Worm (Caenorhabditis elegans): ENCODE results near the gene epic-3.
A peak's percentile ranks its signal among the peaks of the same experiment; 100 is the strongest.

The epic-3 gene

ce11 chrIV:1709002-1709401, 15.2 kb downstream of the epic-3 start:
- no peak for TF ChIP-seq ceh-2 (tag; optimal IDR thresholded peaks at IDR 0.05)
- no peak for TF ChIP-seq ets-4 (tag; optimal IDR thresholded peaks at IDR 0.05)
- no peak for TF ChIP-seq ceh-31 (tag; optimal IDR thresholded peaks at IDR 0.05)
- TF ChIP-seq madf-2 (tag; optimal IDR thresholded peaks at IDR 0.05) = no peak
- no peak for TF ChIP-seq unc-55 (GFP tag; optimal IDR thresholded peaks at IDR 0.05)
- no peak for TF ChIP-seq ztf-16 (tag; optimal IDR thresholded peaks at IDR 0.05)
- TF ChIP-seq fkh-10 (GFP tag; optimal IDR thresholded peaks at IDR 0.05) = no peak
- no peak for TF ChIP-seq sox-4 (tag; optimal IDR thresholded peaks at IDR 0.05)
- TF ChIP-seq Y22D7AL.16 (tag; optimal IDR thresholded peaks at IDR 0.05) = no peak
- no peak for TF ChIP-seq F13H6.1 (tag; optimal IDR thresholded peaks at IDR 0.05)
- TF ChIP-seq nhr-232 (tag; optimal IDR thresholded peaks at IDR 0.05) = no peak

- TF ChIP-seq rnt-1 (tag; optimal IDR thresholded peaks at IDR 0.05) = no peak
- TF ChIP-seq ceh-31 (tag; optimal IDR thresholded peaks at IDR 0.05) = peak; percentile 19
- no peak for TF ChIP-seq tbx-7 (tag; optimal IDR thresholded peaks at IDR 0.05)
Measured at ce11 chrIV:1708426-1708826, 15.8 kb downstream of the epic-3 start.

- TF ChIP-seq pha-2 (tag; optimal IDR thresholded peaks at IDR 0.05) (no peak), lim-6 (tag; optimal IDR thresholded peaks at IDR 0.05) (no peak), elt-2 (tag; optimal IDR thresholded peaks at IDR 0.05) (no peak), fkh-10 (GFP tag; optimal IDR thresholded peaks at IDR 0.05) (no peak), pat-9 (tag; optimal IDR thresholded peaks at IDR 0.05) (no peak), hlh-6 (tag; optimal IDR thresholded peaks at IDR 0.05) (no peak), ceh-9 (tag; optimal IDR thresholded peaks at IDR 0.05) (no peak), C38D4.7 (GFP tag; optimal IDR thresholded peaks at IDR 0.05) (no peak), pros-1 (tag; optimal IDR thresholded peaks at IDR 0.05) (no peak), unc-86 (tag; optimal IDR thresholded peaks at IDR 0.05) (no peak), ceh-14 (tag; optimal IDR thresholded peaks at IDR 0.05) (no peak), sdc-2 (tag; optimal IDR thresholded peaks at IDR 0.05) (no peak), lin-11 (tag; optimal IDR thresholded peaks at IDR 0.05) (no peak), T23F11.4 (GFP tag; optimal IDR thresholded peaks at IDR 0.05) (no peak), ceh-45 (GFP tag; IDR thresholded peaks at IDR 0.05) (no peak), elt-4 (tag; optimal IDR thresholded peaks at IDR 0.05) (no peak), ceh-19 (GFP tag; optimal IDR thresholded peaks at IDR 0.05) (no peak), ceh-2 (tag; optimal IDR thresholded peaks at IDR 0.05) (no peak), K09A11.1 (tag; optimal IDR thresholded peaks at IDR 0.05; ENCODE audit: insufficient read depth) (no peak), ceh-18 (tag; optimal IDR thresholded peaks at IDR 0.05) (no peak)
Measured at ce11 chrIV:1707960-1708359, 16.2 kb downstream of the epic-3 start.

DNA sequence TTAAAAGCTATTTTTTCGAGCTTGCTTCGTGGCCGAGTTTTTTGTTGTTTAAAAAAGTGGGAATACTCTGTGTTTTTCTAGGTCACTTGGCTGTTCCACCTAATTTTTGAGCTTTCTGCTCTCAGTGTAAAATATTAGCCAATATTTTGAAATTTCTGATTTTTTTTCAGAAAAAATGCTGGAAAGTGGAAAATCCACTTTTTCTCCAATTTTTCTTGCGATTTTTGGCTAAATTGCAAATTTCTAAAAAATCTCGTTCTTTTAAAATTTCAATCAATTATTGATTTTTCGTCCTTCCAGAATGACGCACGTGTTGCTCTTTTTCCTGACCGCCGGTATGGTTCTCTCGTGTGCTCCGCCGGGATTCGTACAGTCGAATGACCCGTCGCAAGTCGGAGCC, 17.2 kb downstream of the epic-3 start, which contains the start of gene K08D12.4:
Gene K08D12.4 (plus strand): TSS at position 301 of the 400 bp plus-strand sequence.
- TF ChIP-seq madf-2 (tag; optimal IDR thresholded peaks at IDR 0.05) = no peak
- no peak for TF ChIP-seq mec-3 (tag; optimal IDR thresholded peaks at IDR 0.05; ENCODE audit: borderline replicate concordance)
- no peak for TF ChIP-seq ceh-14 (tag; optimal IDR thresholded peaks at IDR 0.05)
- TF ChIP-seq fax-1 (tag; optimal IDR thresholded peaks at IDR 0.05) = no peak
- TF ChIP-seq sdc-2 (tag; optimal IDR thresholded peaks at IDR 0.05) = no peak
- TF ChIP-seq syd-9 (tag; optimal IDR thresholded peaks at IDR 0.05) = no peak
- no peak for TF ChIP-seq ceh-45 (GFP tag; IDR thresholded peaks at IDR 0.05)
- TF ChIP-seq C38D4.7 (GFP tag; optimal IDR thresholded peaks at IDR 0.05) = no peak
- no peak for TF ChIP-seq T23F11.4 (GFP tag; optimal IDR thresholded peaks at IDR 0.05)
- TF ChIP-seq ceh-30 (tag; optimal IDR thresholded peaks at IDR 0.05) = no peak
- TF ChIP-seq unc-42 (tag; optimal IDR thresholded peaks at IDR 0.05) = no peak
- no peak for TF ChIP-seq nhr-232 (tag; optimal IDR thresholded peaks at IDR 0.05)
- no peak for TF ChIP-seq nfya-1 (tag; optimal IDR thresholded peaks at IDR 0.05)
- TF ChIP-seq dmd-4 (tag; optimal IDR thresholded peaks at IDR 0.05; ENCODE audit: borderline replicate concordance) = no peak
- TF ChIP-seq rnt-1 (tag; optimal IDR thresholded peaks at IDR 0.05) = no peak
- TF ChIP-seq ahr-1 (tag; optimal IDR thresholded peaks at IDR 0.05) = no peak
